Fruit fly (Drosophila melanogaster) whole organism, embryonic: ENCODE data around the gene CG14535.

Experiments used
- Awh ChIP-seq: fragments of 200-800 bp; sonication (Bioruptor generic); IDR thresholded peaks from 2 replicates; pipeline ENCODE4, ENCODE4 v1.3.6; 2022; ENCODE audit warnings: missing biosample characterization, missing genetic modification characterization
- C15 ChIP-seq: fragments of 200-800 bp; sonication (Bioruptor generic); IDR thresholded peaks from 3 replicates; pipeline ENCODE4 v1.3.6; 2022; ENCODE audit warnings: missing biosample characterization, missing genetic modification characterization
- CG10654 ChIP-seq: fragments of 200-800 bp; sonication (Bioruptor generic); optimal IDR thresholded peaks from 2 replicates; lab custom pipeline; 2016; ENCODE audit warnings: missing biosample characterization, missing genetic modification characterization
- CG12219 ChIP-seq: fragments of 200-800 bp; sonication (Bioruptor generic); optimal IDR thresholded peaks from 3 replicates; lab custom pipeline; 2018; ENCODE audit warnings: missing biosample characterization, mild to moderate bottlenecking, missing genetic modification characterization
- CG12942 ChIP-seq: fragments of 200-800 bp; sonication (Bioruptor generic); optimal IDR thresholded peaks from 3 replicates; lab custom pipeline; 2016; ENCODE audit warnings: missing biosample characterization, missing genetic modification characterization
- CG13287 ChIP-seq: fragments of 200-800 bp; sonication (Bioruptor generic); IDR thresholded peaks from 2 replicates; pipeline ENCODE4 v1.3.6; 2022; ENCODE audit warnings: missing biosample characterization, missing genetic modification characterization; ENCODE audit not compliant: partially characterized antibody
- CG14050 ChIP-seq: fragments of 200-800 bp; sonication (Bioruptor generic); IDR thresholded peaks from 3 replicates; pipeline ENCODE4 v1.3.6; 2022; ENCODE audit warnings: missing biosample characterization, missing genetic modification characterization
- CG17612 ChIP-seq: fragments of 200-800 bp; sonication (Bioruptor generic); IDR thresholded peaks from 2 replicates; pipeline ENCODE4 v1.3.6; 2022; ENCODE audit warnings: missing biosample characterization, missing genetic modification characterization
- CG18011 ChIP-seq: fragments of 200-800 bp; sonication (Bioruptor generic); optimal IDR thresholded peaks from 2 replicates; lab custom pipeline; 2017; ENCODE audit warnings: missing biosample characterization, missing genetic modification characterization, mild to moderate bottlenecking, moderate library complexity, missing genotype
- CG2116 ChIP-seq: fragments of 200-800 bp; sonication (Bioruptor generic); optimal IDR thresholded peaks from 3 replicates; lab custom pipeline; 2018; ENCODE audit warnings: missing biosample characterization, mild to moderate bottlenecking, missing genetic modification characterization
- CG30020 ChIP-seq: fragments of 200-800 bp; optimal IDR thresholded peaks from 2 replicates; lab custom pipeline; 2019; ENCODE audit warnings: missing biosample characterization, mild to moderate bottlenecking, missing genetic modification characterization, moderate library complexity
- CG31388 ChIP-seq: fragments of 200-800 bp; sonication (Bioruptor generic); optimal IDR thresholded peaks from 2 replicates; lab custom pipeline; 2016; ENCODE audit warnings: missing biosample characterization, missing genetic modification characterization
- CG3995 ChIP-seq: fragments of 200-800 bp; sonication (Bioruptor generic); optimal IDR thresholded peaks from 3 replicates; lab custom pipeline; 2016; ENCODE audit warnings: missing biosample characterization, missing genetic modification characterization
- CG5245 ChIP-seq: fragments of 200-800 bp; sonication (Bioruptor generic); optimal IDR thresholded peaks from 3 replicates; lab custom pipeline; 2016; ENCODE audit warnings: missing biosample characterization, missing genetic modification characterization
- CG5953 ChIP-seq: fragments of 200-800 bp; sonication (Bioruptor generic); IDR thresholded peaks from 2 replicates; pipeline ENCODE4 v1.3.6; 2022; ENCODE audit warnings: missing biosample characterization, missing genetic modification characterization
- CG7745 ChIP-seq: fragments of 200-800 bp; sonication (Bioruptor generic); optimal IDR thresholded peaks from 2 replicates; lab custom pipeline; 2018; ENCODE audit warnings: missing biosample characterization, mild to moderate bottlenecking, missing genetic modification characterization, moderate library complexity
- CoRest ChIP-seq: fragments of 200-800 bp; sonication (Bioruptor generic); optimal IDR thresholded peaks from 3 replicates; lab custom pipeline; 2018; ENCODE audit warnings: missing biosample characterization, mild to moderate bottlenecking, missing genetic modification characterization, moderate library complexity
- D19A ChIP-seq: fragments of 200-800 bp; optimal IDR thresholded peaks from 3 replicates; lab custom pipeline; 2019; ENCODE audit warnings: missing biosample characterization, mild to moderate bottlenecking, missing genetic modification characterization, moderate library complexity
- Dek ChIP-seq: fragments of 200-800 bp; sonication (Bioruptor generic); optimal IDR thresholded peaks from 3 replicates; lab custom pipeline; 2019; ENCODE audit warnings: missing biosample characterization, mild to moderate bottlenecking, missing genetic modification characterization, moderate library complexity
- Doc3 ChIP-seq: fragments of 200-800 bp; sonication (Bioruptor generic); IDR thresholded peaks from 3 replicates; pipeline ENCODE4 v1.3.6; 2022; ENCODE audit warnings: missing biosample characterization, missing genetic modification characterization; ENCODE audit not compliant: partially characterized antibody
- Dref ChIP-seq: fragments of 200-800 bp; sonication (Bioruptor generic); IDR thresholded peaks from 2 replicates; pipeline ENCODE4 v1.3.6; 2022; ENCODE audit warnings: missing biosample characterization, missing genetic modification characterization
- GATAe ChIP-seq: fragments of 200-800 bp; sonication (Bioruptor generic); conservative IDR thresholded peaks from 2 replicates; pipeline ENCODE4 v1.3.6; 2022; ENCODE audit warnings: missing biosample characterization, missing genetic modification characterization
- Hr39 ChIP-seq: fragments of >200 bp; optimal IDR thresholded peaks from 2 replicates; lab custom pipeline; 2017
- MTF-1 ChIP-seq: fragments of 200-800 bp; sonication (Bioruptor generic); optimal IDR thresholded peaks from 2 replicates; lab custom pipeline; 2018; ENCODE audit warnings: missing biosample characterization, mild to moderate bottlenecking, missing genetic modification characterization, borderline replicate concordance
- NC2β ChIP-seq: fragments of 200-800 bp; sonication (Bioruptor generic); optimal IDR thresholded peaks from 2 replicates; lab custom pipeline; 2016; ENCODE audit warnings: missing biosample characterization, missing genetic modification characterization
- Oaz ChIP-seq: fragments of 200-800 bp; sonication (Bioruptor generic); IDR thresholded peaks from 2 replicates; pipeline ENCODE4 v1.3.6; 2022; ENCODE audit warnings: missing biosample characterization, missing genetic modification characterization
- Six4 ChIP-seq: fragments of 200-800 bp; sonication (Bioruptor generic); optimal IDR thresholded peaks from 2 replicates; lab custom pipeline; 2016; ENCODE audit warnings: missing biosample characterization, missing genetic modification characterization
- Vsx1 ChIP-seq: fragments of 200-800 bp; sonication (Bioruptor generic); optimal IDR thresholded peaks from 2 replicates; lab custom pipeline; 2017; ENCODE audit warnings: missing biosample characterization, mild to moderate bottlenecking, missing genetic modification characterization, missing genetic modification reagents
- Xrp1 ChIP-seq: fragments of 200-800 bp; sonication (Bioruptor generic); IDR thresholded peaks from 2 replicates; pipeline ENCODE4 v1.3.6; 2022; ENCODE audit warnings: missing biosample characterization, missing genetic modification characterization
- abd-A ChIP-seq: fragments of 200-800 bp; sonication (Bioruptor generic); optimal IDR thresholded peaks from 3 replicates; lab custom pipeline; 2019; ENCODE audit warnings: missing biosample characterization, mild to moderate bottlenecking, missing genetic modification characterization, moderate library complexity
- exex ChIP-seq: fragments of 200-800 bp; sonication (Bioruptor generic); optimal IDR thresholded peaks from 4 replicates; lab custom pipeline; 2018; ENCODE audit warnings: missing biosample characterization, mild to moderate bottlenecking, missing genetic modification characterization, moderate library complexity
- fd96Cb ChIP-seq: fragments of 200-800 bp; sonication (Bioruptor generic); optimal IDR thresholded peaks from 2 replicates; lab custom pipeline; 2018; ENCODE audit warnings: missing biosample characterization, mild to moderate bottlenecking, missing genetic modification characterization, moderate library complexity
- gcm ChIP-seq: fragments of 200-800 bp; sonication (Bioruptor generic); optimal IDR thresholded peaks from 2 replicates; lab custom pipeline; 2019; ENCODE audit warnings: missing biosample characterization, mild to moderate bottlenecking, missing genetic modification characterization, moderate library complexity
- hth ChIP-seq: fragments of >200 bp; optimal IDR thresholded peaks from 2 replicates; lab custom pipeline; 2017; ENCODE audit warnings: inconsistent platforms
- kay ChIP-seq: fragments of 200-800 bp; sonication (Bioruptor generic); optimal IDR thresholded peaks from 2 replicates; lab custom pipeline; 2016; ENCODE audit warnings: missing biosample characterization, missing genetic modification characterization
- klu ChIP-seq: fragments of 200-800 bp; sonication (Bioruptor generic); IDR thresholded peaks from 2 replicates; pipeline ENCODE4 v1.3.6; 2022; ENCODE audit warnings: missing biosample characterization, missing genetic modification characterization
- lab ChIP-seq: fragments of 200-800 bp; sonication (Bioruptor generic); optimal IDR thresholded peaks from 3 replicates; lab custom pipeline; 2017; ENCODE audit warnings: missing biosample characterization, missing genetic modification characterization, mild to moderate bottlenecking, moderate library complexity, missing genetic modification reagents
- nerfin-2 ChIP-seq: fragments of 200-800 bp; sonication (Bioruptor generic); IDR thresholded peaks from 2 replicates; pipeline ENCODE4 v1.3.6; 2022; ENCODE audit warnings: missing biosample characterization, missing genetic modification characterization; ENCODE audit not compliant: partially characterized antibody
- odd ChIP-seq: fragments of 200-800 bp; sonication (Bioruptor generic); optimal IDR thresholded peaks from 2 replicates; lab custom pipeline; 2017; ENCODE audit warnings: missing biosample characterization, mild to moderate bottlenecking, missing genetic modification characterization
- pan ChIP-seq, 4 experiments: fragments of >200 bp in 3 of 4; fragments of 200-800 bp in 1 of 4; sonication (Bioruptor generic) in 1 of 4; optimal IDR thresholded peaks in 3 of 4; IDR thresholded peaks in 1 of 4; 2 replicates each; pipeline versions ENCODE4 v1.3.6 to Lab custom; 2017 to 2022; ENCODE audit warnings: missing biosample characterization in 2 of 4, missing genetic modification characterization in 2 of 4, mixed read lengths in 1 of 4
- phol ChIP-seq: fragments of 200-800 bp; sonication (Bioruptor generic); optimal IDR thresholded peaks from 3 replicates; lab custom pipeline; 2018; ENCODE audit warnings: missing biosample characterization, mild to moderate bottlenecking, missing genetic modification characterization, moderate library complexity
- pum ChIP-seq: fragments of 200-800 bp; sonication (Bioruptor generic); optimal IDR thresholded peaks from 2 replicates; lab custom pipeline; 2016; ENCODE audit warnings: missing biosample characterization, missing genetic modification characterization
- pzg ChIP-seq: fragments of 200-800 bp; sonication (Bioruptor generic); optimal IDR thresholded peaks from 3 replicates; lab custom pipeline; 2018; ENCODE audit warnings: missing biosample characterization, mild to moderate bottlenecking, missing genetic modification characterization, moderate library complexity
- sug ChIP-seq: fragments of 200-800 bp; optimal IDR thresholded peaks from 2 replicates; lab custom pipeline; 2019; ENCODE audit warnings: missing biosample characterization, mild to moderate bottlenecking, missing genetic modification characterization, moderate library complexity
- tio ChIP-seq: fragments of 200-800 bp; sonication (Bioruptor generic); optimal IDR thresholded peaks from 2 replicates; lab custom pipeline; 2017; ENCODE audit warnings: missing biosample characterization, missing genetic modification characterization, inconsistent platforms
- trh ChIP-seq: fragments of 200-800 bp; sonication (Bioruptor generic); optimal IDR thresholded peaks from 2 replicates; lab custom pipeline; 2016; ENCODE audit warnings: missing biosample characterization, missing genetic modification characterization
- vvl ChIP-seq: fragments of 200-800 bp; sonication (Bioruptor generic); IDR thresholded peaks from 2 replicates; pipeline ENCODE4 v1.3.6; 2022; ENCODE audit warnings: missing biosample characterization, missing genetic modification characterization

CG14535 gene

dm6 chr2L:7827045-7828004, 27.9 kb downstream of the CG14535 start, which contains the start of the genes Rack1 and mts (continued):
- TF ChIP-seq tio (GFP tag; lab: Kevin White, UChicago) (no peak), kay (no peak), pum (GFP tag; lab: Kevin White, UChicago) (peak; percentile 63), trh (peak; percentile 56), nerfin-2 (GFP tag; lab: Robert Waterston, UW) (no peak), lab (GFP tag; lab: Kevin White, UChicago) (peak; percentile 96), CoRest (tag; lab: Kevin White, UChicago) (peak; percentile 63), MTF-1 (GFP tag; lab: Kevin White, UChicago) (peak; percentile 97), Six4 (peak; percentile 63), pzg (GFP tag; lab: Kevin White, UChicago) (peak; percentile 82), Awh (GFP tag; lab: Robert Waterston, UW) (peak; percentile 81), CG5245 (GFP tag; lab: Kevin White, UChicago) (peak; percentile 76), CG14050 (GFP tag; lab: Robert Waterston, UW) (peak; percentile 73), gcm (GFP tag; lab: Kevin White, UChicago) (peak; percentile 70), Vsx1 (GFP tag; lab: Kevin White, UChicago) (peak; percentile 83), Oaz (GFP tag; lab: Robert Waterston, UW) (peak; percentile 34; the same call in 1 of the 2 replicates), pan (optimal IDR thresholded peaks at IDR 0.05; lab: Kevin White, UChicago) (no peak), pan (GFP tag; optimal IDR thresholded peaks at IDR 0.05 in 1 of 2, IDR thresholded peaks at IDR 0.05 in 1 of 2) (peak in 1 of 2 experiments; percentile 75), CG30020 (tag; lab: Kevin White, UChicago) (peak; percentile 16), abd-A (tag; lab: Kevin White, UChicago) (no peak), CG12219 (peak; percentile 79), CG12942 (GFP tag; lab: Kevin White, UChicago) (peak; percentile 72), C15 (GFP tag; lab: Robert Waterston, UW) (0 out of 3 replicates have a peak, but pooled peaks have one; percentile 24), CG7745 (tag; lab: Kevin White, UChicago) (no peak), CG18011 (peak; percentile 79), Dref (GFP tag; lab: Robert Waterston, UW) (peak; percentile 70), Dek (tag; lab: Kevin White, UChicago) (peak; percentile 75), CG10654 (GFP tag; lab: Kevin White, UChicago) (peak; percentile 70), exex (tag; lab: Kevin White, UChicago) (peak; percentile 50), CG17612 (GFP tag; lab: Robert Waterston, UW) (peak; percentile 69; the same call in 1 of the 2 replicates), CG3995 (GFP tag; lab: Kevin White, UChicago) (peak; percentile 49), Doc3 (GFP tag; lab: Robert Waterston, UW) (no peak), CG13287 (peak; percentile 47), vvl (GFP tag; lab: Robert Waterston, UW) (peak; percentile 91), klu (GFP tag; lab: Robert Waterston, UW) (peak; percentile 40; the same call in 1 of the 2 replicates), NC2β (GFP tag; lab: Kevin White, UChicago) (peak; percentile 96), GATAe (GFP tag; lab: Robert Waterston, UW) (no peak), phol (tag; lab: Kevin White, UChicago) (peak; percentile 77), hth (lab: Kevin White, UChicago) (no peak), CG2116 (GFP tag; lab: Kevin White, UChicago) (peak; percentile 51), CG5953 (GFP tag; lab: Robert Waterston, UW) (peak; percentile 69), Xrp1 (GFP tag; lab: Robert Waterston, UW) (no peak; the same call in none of the 2 replicates), Hr39 (lab: Kevin White, UChicago) (no peak), sug (tag; lab: Kevin White, UChicago) (peak; percentile 74), fd96Cb (peak; percentile 34), D19A (peak; percentile 8), odd (GFP tag; lab: Kevin White, UChicago) (peak; percentile 86), CG31388 (GFP tag; lab: Kevin White, UChicago) (peak; percentile 7)
